Worm (Caenorhabditis elegans) whole organism, early embryonic: ENCODE results near the gene K10C2.14.

Source experiments
- ama-1 ChIP-seq: fragments of 150-350 bp; optimal IDR thresholded peaks from 2 replicates; lab custom pipeline; 2014
- flt-1 ChIP-seq: fragments of 200-800 bp; sonication (Bioruptor generic); IDR thresholded peaks from 2 replicates; pipeline ENCODE4 v1.3.6; 2022; ENCODE audit warnings: missing genetic modification characterization, missing compliant biosample characterization
- pes-1 ChIP-seq: fragments of 200-800 bp; sonication (Bioruptor generic); IDR thresholded peaks from 2 replicates; pipeline ENCODE4 v1.3.6; 2022; ENCODE audit warnings: missing genetic modification reagents, missing genetic modification characterization, missing compliant biosample characterization
- tra-4 ChIP-seq: sonication (generic microtip); optimal IDR thresholded peaks from 2 replicates; lab custom pipeline; 2017; ENCODE audit warnings: missing genetic modification characterization, missing compliant biosample characterization

ce11 chrX:6407805-6408204 is 32.6 kb downstream of the K10C2.14 start:
- no peak for TF ChIP-seq ama-1 (lab: Kevin White, UChicago)
- no peak for TF ChIP-seq tra-4
- no peak for TF ChIP-seq pes-1 (GFP tag; lab: Robert Waterston, UW)
- TF ChIP-seq flt-1 (GFP tag; lab: Robert Waterston, UW), result no peak
